Worm (Caenorhabditis elegans) whole organism, mixed stage, embryonic: ENCODE results near the gene hlh-25.

Experiments
- nhr-28 ChIP-seq: fragments of 150-350 bp; optimal IDR thresholded peaks from 2 replicates; lab custom pipeline; 2014; ENCODE audit warnings: missing biosample characterization, missing genetic modification characterization
- tbx-8 ChIP-seq: fragments of 200-800 bp; sonication (Bioruptor generic); optimal IDR thresholded peaks from 2 replicates; lab custom pipeline; 2018; ENCODE audit warnings: mild to moderate bottlenecking, missing genetic modification characterization, moderate library complexity, missing compliant biosample characterization

- no peak for TF ChIP-seq tbx-8 (GFP tag; lab: Kevin White, UChicago)
- TF ChIP-seq nhr-28 (tag; lab: Kevin White, UChicago), result no peak
These were observed 37.2 kb downstream of the hlh-25 start for ce11 chrII:5572082-5572746.
